Worm (Caenorhabditis elegans) whole organism, dauer: ENCODE measurements around the gene ddn-2.

Source experiments
- unc-62 ChIP-seq: sonication (generic microtip); optimal IDR thresholded peaks from 2 replicates; lab custom pipeline; 2017; ENCODE audit warnings: missing biosample characterization, missing genetic modification reagents, missing genetic modification characterization

ddn-2 gene

ce11 chrII:12908779-12909178, at the start of gene ddn-2:
Gene ddn-2 (plus strand): TSS chrII:12909079.
- no peak for TF ChIP-seq unc-62 (GFP tag; lab: Kevin White, UChicago)

ce11 chrII:12865604-12866003, 43.3 kb upstream of the ddn-2 start, which contains the start of gene snf-5:
Gene snf-5 (minus strand): TSS chrII:12865785.
- TF ChIP-seq unc-62 (GFP tag; lab: Kevin White, UChicago), result no peak

ce11 chrII:12866079-12866478, 42.8 kb upstream of the ddn-2 start:
- no peak for TF ChIP-seq unc-62 (GFP tag; lab: Kevin White, UChicago)

- TF ChIP-seq unc-62 (GFP tag; lab: Kevin White, UChicago), result no peak
Observed at ce11 chrII:12878071-12878668, 30.7 kb upstream of the ddn-2 start, which contains the start of gene gsy-1. Gene gsy-1 (minus strand): TSS chrII:12878121.

ce11 chrII:12878697-12879096, 30.2 kb upstream of the ddn-2 start:
- TF ChIP-seq unc-62 (GFP tag; lab: Kevin White, UChicago), result no peak

- no peak for TF ChIP-seq unc-62 (GFP tag; lab: Kevin White, UChicago)
Observed at ce11 chrII:12879758-12880157, 29.1 kb upstream of the ddn-2 start.

- no peak for TF ChIP-seq unc-62 (GFP tag; lab: Kevin White, UChicago)
Observed at ce11 chrII:12880406-12880805, 28.5 kb upstream of the ddn-2 start, which contains the start of gene F35C5.1. Gene F35C5.1 (plus strand): TSS chrII:12880804.

ce11 chrII:12884972-12885371, 23.9 kb upstream of the ddn-2 start, which contains the start of gene sra-14:
Gene sra-14 (plus strand): TSS chrII:12885272.
- TF ChIP-seq unc-62 (GFP tag; lab: Kevin White, UChicago), result no peak

ce11 chrII:12888471-12888870, 20.4 kb upstream of the ddn-2 start, which contains the start of gene F35C5.3:
Gene F35C5.3 (plus strand): TSS chrII:12888771.
- TF ChIP-seq unc-62 (GFP tag; lab: Kevin White, UChicago), result no peak

- no peak for TF ChIP-seq unc-62 (GFP tag; lab: Kevin White, UChicago)
Observed at ce11 chrII:12892407-12892806, 16.5 kb upstream of the ddn-2 start.

ce11 chrII:12895078-12895670, 13.7 kb upstream of the ddn-2 start, which contains the start of the genes clec-62 and clec-63:
Gene clec-62 (minus strand): TSS chrII:12895128.
Gene clec-63 (plus strand): TSS chrII:12895638.
- no peak for TF ChIP-seq unc-62 (GFP tag; lab: Kevin White, UChicago)

ce11 chrII:12896666-12897065, 12.2 kb upstream of the ddn-2 start:
- TF ChIP-seq unc-62 (GFP tag; lab: Kevin White, UChicago), result no peak

- no peak for TF ChIP-seq unc-62 (GFP tag; lab: Kevin White, UChicago)
Observed at ce11 chrII:12897361-12897760, 11.5 kb upstream of the ddn-2 start.

- TF ChIP-seq unc-62 (GFP tag; lab: Kevin White, UChicago), result no peak
Observed at ce11 chrII:12897942-12898341, 10.9 kb upstream of the ddn-2 start, which contains the start of gene clec-64. Gene clec-64 (plus strand): TSS chrII:12898242.

ce11 chrII:12901025-12901424, 7.9 kb upstream of the ddn-2 start, which contains the start of gene clec-65:
Gene clec-65 (plus strand): TSS chrII:12901325.
- no peak for TF ChIP-seq unc-62 (GFP tag; lab: Kevin White, UChicago)

ce11 chrII:12904174-12904573, 4.7 kb upstream of the ddn-2 start, which contains the start of gene clec-66:
Gene clec-66 (plus strand): TSS chrII:12904398.
- TF ChIP-seq unc-62 (GFP tag; lab: Kevin White, UChicago), result no peak
